Fruit fly (Drosophila melanogaster) whole organism, embryonic: ENCODE measurements around the gene CG13038.
A peak's percentile ranks its signal among the peaks of the same experiment; 100 is the strongest.

ENCODE experiments used
- Atf-2 ChIP-seq: fragments of 200-800 bp; sonication (Bioruptor generic); optimal IDR thresholded peaks from 2 replicates; lab custom pipeline; 2016; ENCODE audit warnings: missing biosample characterization, missing genetic modification characterization
- Atf6 ChIP-seq: fragments of 200-800 bp; sonication (Bioruptor generic); IDR thresholded peaks from 2 replicates; pipeline ENCODE4 v1.3.6; 2022; ENCODE audit warnings: missing biosample characterization, missing genetic modification characterization
- Awh ChIP-seq: fragments of 200-800 bp; sonication (Bioruptor generic); IDR thresholded peaks from 2 replicates; pipeline ENCODE4, ENCODE4 v1.3.6; 2022; ENCODE audit warnings: missing biosample characterization, missing genetic modification characterization
- Bgb ChIP-seq: fragments of 200-800 bp; sonication (Bioruptor generic); IDR thresholded peaks from 2 replicates; pipeline ENCODE4 v1.3.6; 2022; ENCODE audit warnings: missing biosample characterization, missing genetic modification characterization; ENCODE audit not compliant: partially characterized antibody
- CG10147 ChIP-seq: fragments of 200-800 bp; sonication (Bioruptor generic); optimal IDR thresholded peaks from 2 replicates; lab custom pipeline; 2019; ENCODE audit warnings: missing biosample characterization, mild to moderate bottlenecking, missing genetic modification characterization, moderate library complexity
- CG12104 ChIP-seq: fragments of 200-800 bp; sonication (Bioruptor generic); optimal IDR thresholded peaks from 3 replicates; lab custom pipeline; 2016; ENCODE audit warnings: missing biosample characterization, missing genetic modification characterization
- CG13775 ChIP-seq: fragments of 200-800 bp; sonication (Bioruptor generic); optimal IDR thresholded peaks from 3 replicates; lab custom pipeline; 2017; ENCODE audit warnings: missing biosample characterization, mild to moderate bottlenecking, missing genetic modification characterization
- CG14014 ChIP-seq: fragments of 200-800 bp; sonication (Bioruptor generic); IDR thresholded peaks from 2 replicates; pipeline ENCODE4 v1.3.6; 2022; ENCODE audit warnings: missing biosample characterization, missing genetic modification characterization
- CG14710 ChIP-seq: fragments of 200-800 bp; sonication (Bioruptor generic); optimal IDR thresholded peaks from 3 replicates; lab custom pipeline; 2019; ENCODE audit warnings: missing biosample characterization, mild to moderate bottlenecking, missing genetic modification characterization, moderate library complexity
- CG15514 ChIP-seq: fragments of 200-800 bp; sonication (Bioruptor generic); optimal IDR thresholded peaks from 3 replicates; lab custom pipeline; 2017; ENCODE audit warnings: missing biosample characterization, missing genetic modification characterization, mild to moderate bottlenecking, moderate library complexity, missing genetic modification reagents
- CG1603 ChIP-seq: fragments of 200-800 bp; sonication (Bioruptor generic); optimal IDR thresholded peaks from 2 replicates; lab custom pipeline; 2019; ENCODE audit warnings: missing biosample characterization, mild to moderate bottlenecking, missing genetic modification characterization, moderate library complexity
- CG17186 ChIP-seq: fragments of 200-800 bp; sonication (Bioruptor generic); optimal IDR thresholded peaks from 3 replicates; lab custom pipeline; 2017; ENCODE audit warnings: missing biosample characterization, missing genetic modification reagents, missing genetic modification characterization
- CG17612 ChIP-seq: fragments of 200-800 bp; sonication (Bioruptor generic); IDR thresholded peaks from 2 replicates; pipeline ENCODE4 v1.3.6; 2022; ENCODE audit warnings: missing biosample characterization, missing genetic modification characterization
- CG17912 ChIP-seq: fragments of 200-800 bp; sonication (Bioruptor generic); optimal IDR thresholded peaks from 2 replicates; lab custom pipeline; 2018; ENCODE audit warnings: missing biosample characterization, mild to moderate bottlenecking, missing genetic modification characterization
- CG31224 ChIP-seq: fragments of 200-800 bp; sonication (Bioruptor generic); IDR thresholded peaks from 2 replicates; pipeline ENCODE4 v1.3.6; 2022; ENCODE audit warnings: missing biosample characterization, missing genetic modification characterization
- CG32532 ChIP-seq: fragments of 200-800 bp; sonication (Bioruptor generic); IDR thresholded peaks from 2 replicates; pipeline ENCODE4 v1.3.6; 2022; ENCODE audit warnings: missing biosample characterization, missing genetic modification characterization
- CG42726 ChIP-seq: fragments of 200-800 bp; sonication (Bioruptor generic); IDR thresholded peaks from 2 replicates; pipeline ENCODE4 v1.3.6; 2022; ENCODE audit warnings: missing biosample characterization, missing genetic modification characterization; ENCODE audit not compliant: partially characterized antibody
- CG43689 ChIP-seq: fragments of 200-800 bp; sonication (Bioruptor generic); IDR thresholded peaks from 2 replicates; pipeline ENCODE4 v1.3.6; 2022; ENCODE audit warnings: missing biosample characterization, missing genetic modification characterization
- CG6791 ChIP-seq: fragments of 200-800 bp; sonication (Bioruptor generic); IDR thresholded peaks from 3 replicates; pipeline ENCODE4 v1.3.6; 2022; ENCODE audit warnings: missing biosample characterization, missing genetic modification characterization; ENCODE audit not compliant: partially characterized antibody
- CG7745 ChIP-seq: fragments of 200-800 bp; sonication (Bioruptor generic); optimal IDR thresholded peaks from 2 replicates; lab custom pipeline; 2018; ENCODE audit warnings: missing biosample characterization, mild to moderate bottlenecking, missing genetic modification characterization, moderate library complexity
- CG8089 ChIP-seq: fragments of 200-800 bp; sonication (Bioruptor generic); optimal IDR thresholded peaks from 3 replicates; lab custom pipeline; 2016; ENCODE audit warnings: missing biosample characterization, missing genetic modification characterization
- CG8290 ChIP-seq, 3 experiments: fragments of 200-800 bp; sonication (Bioruptor generic); optimal IDR thresholded peaks; 2 replicates each; lab custom pipeline; 2016 to 2019; ENCODE audit warnings: missing biosample characterization in 3 of 3, missing genetic modification characterization in 3 of 3, mild to moderate bottlenecking in 2 of 3, moderate library complexity in 1 of 3
- CG9727 ChIP-seq: fragments of 200-800 bp; sonication (Bioruptor generic); optimal IDR thresholded peaks from 3 replicates; lab custom pipeline; 2017; ENCODE audit warnings: missing biosample characterization, mild to moderate bottlenecking, missing genetic modification characterization
- CG9817 ChIP-seq: fragments of 200-800 bp; sonication (Bioruptor generic); optimal IDR thresholded peaks from 2 replicates; lab custom pipeline; 2018; ENCODE audit warnings: missing biosample characterization, mild to moderate bottlenecking, missing genetic modification characterization, moderate library complexity
- Ets65A ChIP-seq: fragments of 200-800 bp; sonication (Bioruptor generic); peaks from one replicate; lab custom pipeline; 2016; ENCODE audit warnings: missing biosample characterization, missing genetic modification characterization
- H15 ChIP-seq: fragments of 200-800 bp; sonication (Bioruptor generic); IDR thresholded peaks from 3 replicates; pipeline ENCODE4 v1.3.6; 2022; ENCODE audit warnings: missing biosample characterization, missing genetic modification characterization
- HLH4C ChIP-seq: fragments of 200-800 bp; sonication (Bioruptor generic); IDR thresholded peaks from 3 replicates; pipeline ENCODE4 v1.3.6; 2022; ENCODE audit warnings: missing biosample characterization, missing genetic modification characterization; ENCODE audit not compliant: partially characterized antibody
- Hand ChIP-seq: fragments of 200-800 bp; sonication (Bioruptor generic); optimal IDR thresholded peaks from 2 replicates; lab custom pipeline; 2017; ENCODE audit warnings: mild to moderate bottlenecking, missing biosample characterization, missing genetic modification reagents, missing genetic modification characterization
- Hr39 ChIP-seq: fragments of >200 bp; optimal IDR thresholded peaks from 2 replicates; lab custom pipeline; 2017
- Pdp1 ChIP-seq, 2 experiments: fragments of 200-800 bp; sonication (Bioruptor generic); optimal IDR thresholded peaks; 3 replicates each; lab custom pipeline; 2016; ENCODE audit warnings: missing biosample characterization in 2 of 2, missing genetic modification characterization in 2 of 2, mild to moderate bottlenecking in 1 of 2, moderate library complexity in 1 of 2
- Scr ChIP-seq: fragments of 200-800 bp; sonication (Bioruptor generic); IDR thresholded peaks from 2 replicates; pipeline ENCODE4 v1.3.6; 2022; ENCODE audit warnings: missing biosample characterization, missing genetic modification characterization; ENCODE audit not compliant: partially characterized antibody
- Xrp1 ChIP-seq: fragments of 200-800 bp; sonication (Bioruptor generic); IDR thresholded peaks from 2 replicates; pipeline ENCODE4 v1.3.6; 2022; ENCODE audit warnings: missing biosample characterization, missing genetic modification characterization
- ab ChIP-seq: fragments of 200-800 bp; sonication (Bioruptor generic); optimal IDR thresholded peaks from 2 replicates; lab custom pipeline; 2016; ENCODE audit warnings: missing biosample characterization, missing genetic modification characterization
- ato ChIP-seq: fragments of 200-800 bp; sonication (Bioruptor generic); IDR thresholded peaks from 2 replicates; pipeline ENCODE4 v1.3.6; 2022; ENCODE audit warnings: missing biosample characterization, missing genetic modification characterization; ENCODE audit not compliant: partially characterized antibody
- bcd ChIP-seq: fragments of 200-800 bp; sonication (Bioruptor generic); optimal IDR thresholded peaks from 2 replicates; lab custom pipeline; 2017; ENCODE audit warnings: missing biosample characterization, mild to moderate bottlenecking, missing genetic modification characterization
- chif ChIP-seq, 2 experiments: fragments of 200-800 bp; sonication (Bioruptor generic); optimal IDR thresholded peaks; 3 replicates each; lab custom pipeline; 2016; ENCODE audit warnings: missing biosample characterization in 2 of 2, missing genetic modification characterization in 2 of 2
- ftz-f1 ChIP-seq: fragments of 200-800 bp; sonication (Bioruptor generic); optimal IDR thresholded peaks from 2 replicates; lab custom pipeline; 2016; ENCODE audit warnings: missing biosample characterization, missing genetic modification characterization
- h ChIP-seq: fragments of >200 bp; optimal IDR thresholded peaks from 2 replicates; lab custom pipeline; 2017
- lmd ChIP-seq: fragments of 200-800 bp; sonication (Bioruptor generic); IDR thresholded peaks from 2 replicates; pipeline ENCODE4 v1.3.6; 2022; ENCODE audit warnings: missing biosample characterization, missing genetic modification characterization
- lola ChIP-seq, 3 experiments: fragments of >200 bp in 2 of 3; fragments of 200-800 bp in 1 of 3; sonication (Bioruptor generic) in 1 of 3; optimal IDR thresholded peaks; 2 replicates each; lab custom pipeline; 2017 to 2019; ENCODE audit warnings: missing biosample characterization in 3 of 3, missing genetic modification characterization in 3 of 3, mild to moderate bottlenecking in 1 of 3, moderate library complexity in 1 of 3
- oc ChIP-seq: fragments of 200-800 bp; sonication (Bioruptor generic); optimal IDR thresholded peaks from 2 replicates; lab custom pipeline; 2018; ENCODE audit warnings: missing biosample characterization, mild to moderate bottlenecking, missing genetic modification characterization, moderate library complexity
- onecut ChIP-seq: fragments of 200-800 bp; sonication (Bioruptor generic); IDR thresholded peaks from 2 replicates; pipeline ENCODE4 v1.3.6; 2022; ENCODE audit warnings: missing biosample characterization, missing genetic modification characterization
- pros ChIP-seq: fragments of 200-800 bp; sonication (Bioruptor generic); optimal IDR thresholded peaks from 3 replicates; lab custom pipeline; 2019; ENCODE audit warnings: missing biosample characterization, mild to moderate bottlenecking, missing genetic modification characterization, moderate library complexity
- pum ChIP-seq: fragments of 200-800 bp; sonication (Bioruptor generic); optimal IDR thresholded peaks from 2 replicates; lab custom pipeline; 2016; ENCODE audit warnings: missing biosample characterization, missing genetic modification characterization
- ro ChIP-seq: fragments of 200-800 bp; sonication (Bioruptor generic); IDR thresholded peaks from 2 replicates; pipeline ENCODE4 v1.3.6; 2022; ENCODE audit warnings: missing biosample characterization, missing genetic modification characterization
- stc ChIP-seq: fragments of 200-800 bp; sonication (Bioruptor generic); IDR thresholded peaks from 2 replicates; pipeline ENCODE4 v1.3.6; 2022; ENCODE audit warnings: missing biosample characterization, missing genetic modification characterization
- stwl ChIP-seq: fragments of 200-800 bp; sonication (Bioruptor generic); optimal IDR thresholded peaks from 3 replicates; lab custom pipeline; 2018; ENCODE audit warnings: missing biosample characterization, mild to moderate bottlenecking, missing genetic modification characterization, moderate library complexity
- vfl ChIP-seq: fragments of 200-800 bp; sonication (Bioruptor generic); optimal IDR thresholded peaks from 2 replicates; lab custom pipeline; 2016; ENCODE audit warnings: missing biosample characterization, missing genetic modification characterization
- vvl ChIP-seq: fragments of 200-800 bp; sonication (Bioruptor generic); IDR thresholded peaks from 2 replicates; pipeline ENCODE4 v1.3.6; 2022; ENCODE audit warnings: missing biosample characterization, missing genetic modification characterization
- zen2 ChIP-seq: fragments of 200-800 bp; sonication (Bioruptor generic); IDR thresholded peaks from 3 replicates; pipeline ENCODE4 v1.3.6; 2022; ENCODE audit warnings: missing biosample characterization, missing genetic modification characterization; ENCODE audit not compliant: partially characterized antibody
- zfh2 ChIP-seq: fragments of 200-800 bp; sonication (Bioruptor generic); optimal IDR thresholded peaks from 2 replicates; lab custom pipeline; 2016; ENCODE audit warnings: missing biosample characterization, missing genetic modification characterization

CG13038 gene

dm6 chr3L:16337739-16338138 lies 10.0 kb upstream of the CG13038 start (continued):
- TF ChIP-seq CG31224 (GFP tag; lab: Robert Waterston, UW) (no peak), HLH4C (GFP tag; lab: Robert Waterston, UW) (no peak), CG7745 (tag; lab: Kevin White, UChicago) (no peak), Awh (peak; percentile 47), CG8089 (GFP tag; lab: Kevin White, UChicago) (no peak), Ets65A (GFP tag; lab: Kevin White, UChicago) (peak; percentile 2), stc (GFP tag; lab: Robert Waterston, UW) (no peak), h (lab: Kevin White, UChicago) (no peak), zfh2 (no peak), CG43689 (GFP tag; lab: Robert Waterston, UW) (0 out of 2 replicates have a peak, but pooled peaks have one; percentile 10), pum (GFP tag; lab: Kevin White, UChicago) (no peak), CG1603 (tag; lab: Kevin White, UChicago) (no peak), CG14014 (GFP tag; lab: Robert Waterston, UW) (no peak), oc (tag; lab: Kevin White, UChicago) (peak; percentile 47), CG6791 (GFP tag; lab: Robert Waterston, UW) (no peak), CG9817 (tag; lab: Kevin White, UChicago) (no peak), vfl (no peak), CG12104 (GFP tag; lab: Kevin White, UChicago) (no peak), CG10147 (GFP tag; lab: Kevin White, UChicago) (no peak), Atf-2 (no peak), ato (no peak), CG14710 (tag; lab: Kevin White, UChicago) (no peak), pros (GFP tag; lab: Kevin White, UChicago) (peak; percentile 62), Hand (GFP tag; lab: Kevin White, UChicago) (no peak), CG32532 (GFP tag; lab: Robert Waterston, UW) (0 out of 2 replicates have a peak, but pooled peaks have one; percentile 10), Hr39 (lab: Kevin White, UChicago) (no peak), CG13775 (GFP tag; lab: Kevin White, UChicago) (no peak), ftz-f1 (GFP tag; lab: Kevin White, UChicago) (peak; percentile 48), CG17186 (GFP tag; lab: Kevin White, UChicago) (no peak), Xrp1 (GFP tag; lab: Robert Waterston, UW) (no peak), stwl (no peak), onecut (GFP tag; lab: Robert Waterston, UW) (peak; percentile 61), lmd (GFP tag; lab: Robert Waterston, UW) (no peak)

- TF ChIP-seq chif (GFP tag; optimal IDR thresholded peaks at IDR 0.05; lab: Kevin White, UChicago), result no peak
- TF ChIP-seq zen2, result 0 out of 3 replicates have a peak, but pooled peaks have one; percentile 13
- peak; percentile 24; the same call in 1 of the 2 replicates for TF ChIP-seq vvl (GFP tag; lab: Robert Waterston, UW)
- TF ChIP-seq ro, result no peak
- TF ChIP-seq ab, result no peak
- TF ChIP-seq CG42726 (GFP tag; lab: Robert Waterston, UW), result no peak
- no peak for TF ChIP-seq Scr (GFP tag; lab: Robert Waterston, UW)
- no peak for TF ChIP-seq Atf6
- no peak for TF ChIP-seq H15 (GFP tag; lab: Robert Waterston, UW)
- peak; percentile 44 for TF ChIP-seq ftz-f1 (GFP tag; lab: Kevin White, UChicago)
- peak; percentile 35; the same call in 1 of the 2 replicates for TF ChIP-seq CG17612 (GFP tag; lab: Robert Waterston, UW)
- TF ChIP-seq CG9727 (GFP tag; lab: Kevin White, UChicago), result no peak
- peak in 1 of 2 experiments; percentile 65 for TF ChIP-seq Pdp1 (GFP tag; optimal IDR thresholded peaks at IDR 0.05; lab: Kevin White, UChicago)
- TF ChIP-seq lola (GFP tag; optimal IDR thresholded peaks at IDR 0.05; lab: Kevin White, UChicago), result peak in 1 of 3 experiments; percentile 53
- peak; percentile 18; the same call in 1 of the 2 replicates for TF ChIP-seq Bgb (GFP tag; lab: Robert Waterston, UW)
- TF ChIP-seq bcd (GFP tag; lab: Kevin White, UChicago), result no peak
- TF ChIP-seq CG8290 (GFP tag; optimal IDR thresholded peaks at IDR 0.05; lab: Kevin White, UChicago), result no peak
- TF ChIP-seq CG8290 (tag; optimal IDR thresholded peaks at IDR 0.05; lab: Kevin White, UChicago), result peak in 1 of 2 experiments; percentile 31
- TF ChIP-seq CG17912 (GFP tag; lab: Kevin White, UChicago), result no peak
- peak; percentile 96 for TF ChIP-seq CG15514 (GFP tag; lab: Kevin White, UChicago)
These were observed 7.2 kb upstream of the CG13038 start for dm6 chr3L:16334876-16335275.
